Fruit fly (Drosophila melanogaster) whole organism: ENCODE measurements around the gene Peritrophin-15b.

Experiments
- CG8478 ChIP-seq: fragments of >200 bp; optimal IDR thresholded peaks from 2 replicates; lab custom pipeline; 2018; ENCODE audit warnings: inconsistent platforms
- Dll ChIP-seq: fragments of >200 bp; optimal IDR thresholded peaks from 2 replicates; lab custom pipeline; 2017
- EcR ChIP-seq, 2 experiments: fragments of >200 bp; optimal IDR thresholded peaks; 2 replicates each; lab custom pipeline; 2017; ENCODE audit warnings: missing biosample characterization in 2 of 2, missing genetic modification characterization in 2 of 2, missing genetic modification reagents in 2 of 2
- pan ChIP-seq: fragments of >200 bp; optimal IDR thresholded peaks from 2 replicates; lab custom pipeline; 2017
- psq ChIP-seq: fragments of >200 bp; optimal IDR thresholded peaks from 2 replicates; lab custom pipeline; 2017
- usp ChIP-seq: fragments of >200 bp; optimal IDR thresholded peaks from 2 replicates; lab custom pipeline; 2017; ENCODE audit warnings: missing biosample characterization, missing genetic modification characterization, mixed read lengths

Peritrophin-15b gene

dm6 chr2L:8394840-8395239 is at the start of gene Peritrophin-15b:
Gene Peritrophin-15b (minus strand): TSS chr2L:8394940.
- TF ChIP-seq usp (GFP tag; lab: Kevin White, UChicago) (no peak), psq (lab: Kevin White, UChicago) (no peak), Dll (lab: Kevin White, UChicago) (no peak), CG8478 (lab: Kevin White, UChicago) (no peak), EcR (GFP tag; optimal IDR thresholded peaks at IDR 0.05; lab: Kevin White, UChicago) (no peak), pan (lab: Kevin White, UChicago) (no peak)

- TF ChIP-seq CG8478 (lab: Kevin White, UChicago): no peak
- no peak for TF ChIP-seq usp (GFP tag; lab: Kevin White, UChicago)
- no peak for TF ChIP-seq pan (lab: Kevin White, UChicago)
- TF ChIP-seq psq (lab: Kevin White, UChicago): no peak
- no peak for TF ChIP-seq Dll (lab: Kevin White, UChicago)
- no peak for TF ChIP-seq EcR (GFP tag; optimal IDR thresholded peaks at IDR 0.05; lab: Kevin White, UChicago)
These were observed 47.4 kb upstream of the Peritrophin-15b start, which contains the start of gene CG31897 for dm6 chr2L:8442147-8442546. Gene CG31897 (plus strand): TSS chr2L:8442447.

dm6 chr2L:8438052-8438451 is 43.3 kb upstream of the Peritrophin-15b start, which contains the start of gene mus201:
Gene mus201 (plus strand): TSS chr2L:8438169.
- TF ChIP-seq CG8478 (lab: Kevin White, UChicago): no peak
- no peak for TF ChIP-seq EcR (GFP tag; optimal IDR thresholded peaks at IDR 0.05; lab: Kevin White, UChicago)

- TF ChIP-seq CG8478 (lab: Kevin White, UChicago): no peak
- TF ChIP-seq pan (lab: Kevin White, UChicago): no peak
- no peak for TF ChIP-seq EcR (GFP tag; optimal IDR thresholded peaks at IDR 0.05; lab: Kevin White, UChicago)
- no peak for TF ChIP-seq Dll (lab: Kevin White, UChicago)
- TF ChIP-seq usp (GFP tag; lab: Kevin White, UChicago): no peak
- TF ChIP-seq psq (lab: Kevin White, UChicago): no peak
These were observed 42.4 kb upstream of the Peritrophin-15b start, which contains the start of the genes D12 and Chrac-14 for dm6 chr2L:8437176-8437575. Gene D12 (minus strand): TSS chr2L:8437365. Gene Chrac-14 (plus strand): TSS chr2L:8437405.

dm6 chr2L:8433512-8433911 is 38.8 kb upstream of the Peritrophin-15b start, which contains the start of gene grk:
Gene grk (minus strand): TSS chr2L:8433598.
- TF ChIP-seq CG8478 (lab: Kevin White, UChicago): no peak
- no peak for TF ChIP-seq pan (lab: Kevin White, UChicago)
- no peak for TF ChIP-seq psq (lab: Kevin White, UChicago)
- no peak for TF ChIP-seq EcR (GFP tag; optimal IDR thresholded peaks at IDR 0.05; lab: Kevin White, UChicago)
- TF ChIP-seq Dll (lab: Kevin White, UChicago): no peak
- TF ChIP-seq usp (GFP tag; lab: Kevin White, UChicago): no peak

dm6 chr2L:8432130-8432529 is 37.4 kb upstream of the Peritrophin-15b start:
- TF ChIP-seq psq (lab: Kevin White, UChicago): no peak
- TF ChIP-seq pan (lab: Kevin White, UChicago): no peak
- no peak for TF ChIP-seq Dll (lab: Kevin White, UChicago)
- no peak for TF ChIP-seq usp (GFP tag; lab: Kevin White, UChicago)
- TF ChIP-seq CG8478 (lab: Kevin White, UChicago): no peak
- no peak for TF ChIP-seq EcR (GFP tag; optimal IDR thresholded peaks at IDR 0.05; lab: Kevin White, UChicago)

dm6 chr2L:8426801-8427200 is 32.1 kb upstream of the Peritrophin-15b start:
- TF ChIP-seq CG8478 (lab: Kevin White, UChicago) (no peak), Dll (lab: Kevin White, UChicago) (no peak), EcR (GFP tag; optimal IDR thresholded peaks at IDR 0.05; lab: Kevin White, UChicago) (no peak), pan (lab: Kevin White, UChicago) (no peak), usp (GFP tag; lab: Kevin White, UChicago) (no peak), psq (lab: Kevin White, UChicago) (no peak)

- TF ChIP-seq Dll (lab: Kevin White, UChicago) (no peak), psq (lab: Kevin White, UChicago) (no peak), CG8478 (lab: Kevin White, UChicago) (no peak), pan (lab: Kevin White, UChicago) (no peak), EcR (GFP tag; optimal IDR thresholded peaks at IDR 0.05; lab: Kevin White, UChicago) (no peak), usp (GFP tag; lab: Kevin White, UChicago) (no peak)
These were observed 31.4 kb upstream of the Peritrophin-15b start for dm6 chr2L:8425962-8426759.

dm6 chr2L:8425212-8425611 is 30.5 kb upstream of the Peritrophin-15b start:
- TF ChIP-seq usp (GFP tag; lab: Kevin White, UChicago): no peak
- TF ChIP-seq EcR (GFP tag; optimal IDR thresholded peaks at IDR 0.05; lab: Kevin White, UChicago): peak in 1 of 2 experiments; percentile 20

- no peak for TF ChIP-seq CG8478 (lab: Kevin White, UChicago)
- TF ChIP-seq Dll (lab: Kevin White, UChicago): no peak
- no peak for TF ChIP-seq pan (lab: Kevin White, UChicago)
- no peak for TF ChIP-seq EcR (GFP tag; optimal IDR thresholded peaks at IDR 0.05; lab: Kevin White, UChicago)
- no peak for TF ChIP-seq psq (lab: Kevin White, UChicago)
- no peak for TF ChIP-seq usp (GFP tag; lab: Kevin White, UChicago)
These were observed 30.0 kb upstream of the Peritrophin-15b start for dm6 chr2L:8424662-8425208.

- TF ChIP-seq pan (lab: Kevin White, UChicago) (no peak), EcR (GFP tag; optimal IDR thresholded peaks at IDR 0.05; lab: Kevin White, UChicago) (peak in 1 of 2 experiments; percentile 1)
These were observed 29.3 kb upstream of the Peritrophin-15b start for dm6 chr2L:8424090-8424470.
